Worm (Caenorhabditis elegans): ENCODE results near the gene T25B2.2.
A peak's percentile ranks its signal among the peaks of the same experiment; 100 is the strongest.

The T25B2.2 gene

ce11 chrX:6169252-6169651 is at the start of gene T25B2.2:
Gene T25B2.2 (plus strand): TSS chrX:6169643.
- TF ChIP-seq tra-1 (GFP tag; IDR thresholded peaks at IDR 0.05) (peak; percentile 56; the same call in 1 of the 2 replicates), daf-16 (GFP tag; optimal IDR thresholded peaks at IDR 0.05) (no peak), daf-16 (tag; optimal IDR thresholded peaks at IDR 0.05) (peak; percentile 80), dve-1 (tag; optimal IDR thresholded peaks at IDR 0.05; ENCODE audit: insufficient read depth) (peak; percentile 58), daf-19 (GFP tag; conservative IDR thresholded peaks at IDR 0.05) (no peak), daf-12 (tag; optimal IDR thresholded peaks at IDR 0.05) (no peak), php-3 (GFP tag; IDR thresholded peaks at IDR 0.05) (peak; percentile 93), lin-1 (GFP tag; IDR thresholded peaks at IDR 0.05) (no peak), unc-62 (GFP tag; optimal IDR thresholded peaks at IDR 0.05 in 1 of 2) (peak in 1 of 2 experiments; percentile 93), unc-62 (tag; optimal IDR thresholded peaks at IDR 0.05) (no peak), madf-5 (GFP tag; IDR thresholded peaks at IDR 0.05) (no peak), pqm-1 (tag; optimal IDR thresholded peaks at IDR 0.05) (peak; percentile 50), dmd-9 (GFP tag; IDR thresholded peaks at IDR 0.05) (no peak), hlh-11 (tag; optimal IDR thresholded peaks at IDR 0.05) (peak; percentile 60), nhr-28 (tag; optimal IDR thresholded peaks at IDR 0.05) (peak; percentile 48), dmd-6 (GFP tag; IDR thresholded peaks at IDR 0.05) (peak; percentile 75), R02D3.7 (tag; optimal IDR thresholded peaks at IDR 0.05) (no peak), hlh-30 (tag; optimal IDR thresholded peaks at IDR 0.05; ENCODE audit: insufficient read depth) (peak; percentile 29)

ce11 chrX:6121279-6121678 is 48.2 kb upstream of the T25B2.2 start:
- TF ChIP-seq madf-9 (GFP tag; conservative IDR thresholded peaks at IDR 0.05) (no peak), nhr-77 (tag; optimal IDR thresholded peaks at IDR 0.05) (peak; percentile 38), daf-16 (GFP tag; optimal IDR thresholded peaks at IDR 0.05) (no peak), daf-16 (tag; optimal IDR thresholded peaks at IDR 0.05) (peak; percentile 97), T26A8.4 (GFP tag; IDR thresholded peaks at IDR 0.05) (no peak), dve-1 (tag; optimal IDR thresholded peaks at IDR 0.05; ENCODE audit: insufficient read depth) (peak; percentile 31), php-3 (GFP tag; IDR thresholded peaks at IDR 0.05) (no peak), ama-1 (optimal IDR thresholded peaks at IDR 0.05) (no peak), nhr-28 (tag; optimal IDR thresholded peaks at IDR 0.05) (peak; percentile 25), daf-12 (tag; optimal IDR thresholded peaks at IDR 0.05) (no peak), pqm-1 (tag; optimal IDR thresholded peaks at IDR 0.05) (peak; percentile 2)

- TF ChIP-seq R02D3.7 (tag; optimal IDR thresholded peaks at IDR 0.05) (no peak), dmd-6 (GFP tag; IDR thresholded peaks at IDR 0.05) (peak; percentile 28; the same call in 1 of the 2 replicates), tra-1 (GFP tag; IDR thresholded peaks at IDR 0.05) (no peak), egl-43 (GFP tag; IDR thresholded peaks at IDR 0.05) (no peak), hlh-30 (tag; optimal IDR thresholded peaks at IDR 0.05; ENCODE audit: insufficient read depth) (peak; percentile 56), daf-16 (GFP tag; optimal IDR thresholded peaks at IDR 0.05) (no peak), daf-16 (tag; optimal IDR thresholded peaks at IDR 0.05) (peak; percentile 78), ztf-7 (tag; optimal IDR thresholded peaks at IDR 0.05) (no peak), mdl-1 (tag; optimal IDR thresholded peaks at IDR 0.05) (peak in 1 of 2 experiments; percentile 9), nhr-28 (tag; optimal IDR thresholded peaks at IDR 0.05) (peak; percentile 37), duxl-1 (tag; optimal IDR thresholded peaks at IDR 0.05; ENCODE audit: poor library complexity) (no peak), F10B5.3 (tag; optimal IDR thresholded peaks at IDR 0.05) (no peak), hlh-11 (tag; optimal IDR thresholded peaks at IDR 0.05) (no peak), egl-27 (tag; optimal IDR thresholded peaks at IDR 0.05) (no peak), hmg-1.1 (GFP tag; IDR thresholded peaks at IDR 0.05) (no peak)
Observed at ce11 chrX:6122026-6122425, 47.4 kb upstream of the T25B2.2 start, which contains the start of gene nnt-1. Gene nnt-1 (plus strand): TSS chrX:6122311.

ce11 chrX:6128225-6128686 is 41.2 kb upstream of the T25B2.2 start, which contains the start of gene C15H9.9:
Gene C15H9.9 (minus strand): TSS chrX:6128275.
- TF ChIP-seq aha-1 (tag) (peak; percentile 98), madf-9 (GFP tag; conservative IDR thresholded peaks at IDR 0.05) (0 out of 2 replicates have a peak, but pooled peaks have one; percentile 13), mdt-29 (GFP tag; IDR thresholded peaks at IDR 0.05) (no peak), fos-1 (tag; optimal IDR thresholded peaks at IDR 0.05) (no peak), hlh-30 (tag; optimal IDR thresholded peaks at IDR 0.05; ENCODE audit: insufficient read depth) (peak; percentile 2), hlh-11 (tag; optimal IDR thresholded peaks at IDR 0.05) (peak; percentile 42), mdl-1 (tag; optimal IDR thresholded peaks at IDR 0.05) (peak in 1 of 2 experiments; percentile 9), ceh-44 (GFP tag; IDR thresholded peaks at IDR 0.05) (no peak), Y105C5A.15 (GFP tag; IDR thresholded peaks at IDR 0.05) (no peak), nhr-28 (tag; optimal IDR thresholded peaks at IDR 0.05) (peak; percentile 38), set-16 (GFP tag; IDR thresholded peaks at IDR 0.05) (no peak), lin-15B (tag; optimal IDR thresholded peaks at IDR 0.05) (no peak), T26A8.4 (GFP tag; IDR thresholded peaks at IDR 0.05) (0 out of 2 replicates have a peak, but pooled peaks have one; percentile 9), lsy-2 (tag; optimal IDR thresholded peaks at IDR 0.05) (peak in 1 of 2 experiments; percentile 35), php-3 (GFP tag; IDR thresholded peaks at IDR 0.05) (0 out of 2 replicates have a peak, but pooled peaks have one; percentile 17), nhr-6 (tag; optimal IDR thresholded peaks at IDR 0.05) (no peak), mep-1 (tag; optimal IDR thresholded peaks at IDR 0.05) (peak; percentile 37), unc-62 (GFP tag; optimal IDR thresholded peaks at IDR 0.05 in 1 of 2) (peak in 1 of 2 experiments; percentile 24), unc-62 (tag; optimal IDR thresholded peaks at IDR 0.05) (no peak), F37D6.2 (tag; optimal IDR thresholded peaks at IDR 0.05) (peak; percentile 21), ama-1 (optimal IDR thresholded peaks at IDR 0.05) (no peak), rbr-2 (tag; optimal IDR thresholded peaks at IDR 0.05) (peak; percentile 2), nhr-25 (tag; optimal IDR thresholded peaks at IDR 0.05; ENCODE audit: borderline replicate concordance, insufficient read depth) (no peak)
